Worm (Caenorhabditis elegans) whole organism, L1 larva: ENCODE measurements around the gene K08E5.5.
A peak's percentile ranks its signal among the peaks of the same experiment; 100 is the strongest.

Experiments
- aly-2 ChIP-seq: fragments of 150-350 bp; optimal IDR thresholded peaks from 2 replicates; lab custom pipeline; 2014; ENCODE audit warnings: missing biosample characterization, missing genetic modification characterization
- egl-27 ChIP-seq, 2 experiments: fragments of 150-350 bp in 1 of 2; sonication (generic microtip); optimal IDR thresholded peaks; 3 replicates each; lab custom pipeline; 2017 to 2018; ENCODE audit warnings: missing biosample characterization in 2 of 2, missing genetic modification characterization in 2 of 2, missing genetic modification reagents in 2 of 2
- elt-3 ChIP-seq, 6 experiments: fragments of 150-350 bp in 1 of 6; sonication (generic microtip); optimal IDR thresholded peaks; 2 replicates each; lab custom pipeline; 2017 to 2018; ENCODE audit warnings: missing biosample characterization in 6 of 6, missing genetic modification characterization in 6 of 6, inconsistent platforms in 1 of 6
- fkh-8 ChIP-seq: sonication (generic microtip); optimal IDR thresholded peaks from 2 replicates; lab custom pipeline; 2016; ENCODE audit warnings: mild to moderate bottlenecking, missing genetic modification characterization, missing compliant biosample characterization
- fos-1 ChIP-seq: fragments of 150-350 bp; optimal IDR thresholded peaks from 2 replicates; lab custom pipeline; 2014; ENCODE audit warnings: missing biosample characterization, missing genetic modification characterization
- mdl-1 ChIP-seq, 2 experiments: fragments of 150-350 bp; optimal IDR thresholded peaks; 2 replicates each; lab custom pipeline; 2014 to 2017; ENCODE audit warnings: missing biosample characterization in 2 of 2, missing genetic modification characterization in 2 of 2, inconsistent platforms in 1 of 2
- nhr-71 ChIP-seq: sonication (generic microtip); optimal IDR thresholded peaks from 2 replicates; lab custom pipeline; 2016; ENCODE audit warnings: mild to moderate bottlenecking, missing genetic modification characterization, moderate library complexity, missing compliant biosample characterization
- skn-1 ChIP-seq: fragments of 150-350 bp; optimal IDR thresholded peaks from 2 replicates; lab custom pipeline; 2014; ENCODE audit warnings: missing biosample characterization, missing genetic modification characterization
- snpc-4 ChIP-seq: fragments of 150-350 bp; optimal IDR thresholded peaks from 2 replicates; lab custom pipeline; 2014; ENCODE audit warnings: missing biosample characterization, missing genetic modification characterization
- sup-37 ChIP-seq: fragments of 200-800 bp; sonication (Bioruptor generic); optimal IDR thresholded peaks from 2 replicates; lab custom pipeline; 2018; ENCODE audit warnings: mild to moderate bottlenecking, missing genetic modification characterization, missing compliant biosample characterization
- unc-62 ChIP-seq: fragments of 150-350 bp; optimal IDR thresholded peaks from 2 replicates; lab custom pipeline; 2014; ENCODE audit warnings: missing biosample characterization, missing genetic modification reagents, missing genetic modification characterization

DNA sequence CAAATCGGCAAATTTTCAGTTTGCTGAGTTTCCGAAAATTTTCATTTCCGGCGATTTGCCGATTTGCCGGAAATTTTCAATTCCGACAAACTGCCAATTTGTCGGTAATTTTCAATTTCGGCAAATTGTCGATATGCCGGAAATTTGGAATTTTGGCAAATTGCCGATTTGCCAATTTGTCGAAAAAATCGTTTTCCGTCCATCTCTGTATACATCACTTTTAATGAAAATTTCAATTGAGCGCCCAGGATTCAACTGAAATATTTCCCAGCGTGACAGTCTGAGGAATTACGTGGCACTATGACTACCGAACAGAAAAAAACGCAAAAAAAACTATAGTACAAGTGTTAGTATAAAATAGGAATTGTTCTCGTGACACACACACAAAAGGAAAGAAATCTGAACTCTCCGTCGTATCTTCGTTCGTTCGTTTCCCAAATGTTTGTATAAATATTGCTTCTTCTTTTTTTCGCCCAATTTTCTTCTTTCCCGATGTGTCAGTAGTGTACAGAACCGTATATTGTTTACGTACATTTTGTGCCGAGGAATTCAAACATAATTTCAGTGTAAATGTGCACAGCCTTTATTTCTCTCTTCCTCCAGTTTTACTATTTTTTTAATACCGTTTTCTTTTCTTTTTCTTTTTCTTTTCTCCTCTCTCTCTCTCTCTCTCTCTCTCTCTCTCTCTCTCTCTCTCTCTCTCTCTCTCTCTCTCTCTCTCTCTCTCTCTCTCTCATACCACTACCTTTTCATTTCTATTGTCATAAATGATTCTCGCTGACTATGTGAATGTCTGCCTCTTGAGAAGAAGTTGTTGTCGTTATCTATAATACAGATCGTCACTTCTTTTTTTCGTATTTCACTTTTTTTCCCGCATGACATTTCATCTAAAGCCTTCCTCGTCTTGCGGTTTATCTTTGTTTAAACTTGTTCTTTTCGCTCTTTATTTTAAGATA lies 27.5 kb downstream of the K08E5.5 start:
- no peak for TF ChIP-seq sup-37 (GFP tag; lab: Kevin White, UChicago)
- no peak for TF ChIP-seq skn-1 (tag; lab: Kevin White, UChicago)
- no peak for TF ChIP-seq fkh-8 (tag; lab: Kevin White, UChicago)
- TF ChIP-seq mdl-1 (tag; optimal IDR thresholded peaks at IDR 0.05; lab: Kevin White, UChicago): no peak
- TF ChIP-seq elt-3 (tag; optimal IDR thresholded peaks at IDR 0.05; lab: Kevin White, UChicago): peak in 2 of 6 experiments; percentile 13 to 37
- no peak for TF ChIP-seq egl-27 (tag; optimal IDR thresholded peaks at IDR 0.05; lab: Kevin White, UChicago)
- no peak for TF ChIP-seq fos-1 (tag; lab: Kevin White, UChicago)
- TF ChIP-seq snpc-4: no peak
- TF ChIP-seq unc-62 (GFP tag; lab: Kevin White, UChicago): no peak
- no peak for TF ChIP-seq nhr-71 (tag; lab: Kevin White, UChicago)
- no peak for TF ChIP-seq aly-2
